Fruit fly (Drosophila melanogaster) S2 (cell line): ENCODE measurements around the gene CG9691.

Source experiments
- CG8478 ChIP-seq: fragments of >200 bp; optimal IDR thresholded peaks from 2 replicates; lab custom pipeline; 2018
- CTCF ChIP-seq, 2 experiments: fragments of >200 bp; optimal IDR thresholded peaks; 2 replicates each; lab custom pipeline; 2018

Gene CG9691

dm6 chrX:9892834-9893233 lies 8.6 kb downstream of the CG9691 start:
- TF ChIP-seq CG8478 (no peak), CTCF (optimal IDR thresholded peaks at IDR 0.05; lab: Kevin White, UChicago) (no peak)

dm6 chrX:9897599-9897998 lies 13.4 kb downstream of the CG9691 start:
- TF ChIP-seq CG8478 (no peak), CTCF (optimal IDR thresholded peaks at IDR 0.05; lab: Kevin White, UChicago) (no peak)

dm6 chrX:9899535-9900179 lies 15.4 kb downstream of the CG9691 start, which contains the start of gene CG15249:
CG15249 (minus strand) TSS chrX:9899585.
- TF ChIP-seq CG8478 (no peak), CTCF (optimal IDR thresholded peaks at IDR 0.05; lab: Kevin White, UChicago) (no peak)

DNA sequence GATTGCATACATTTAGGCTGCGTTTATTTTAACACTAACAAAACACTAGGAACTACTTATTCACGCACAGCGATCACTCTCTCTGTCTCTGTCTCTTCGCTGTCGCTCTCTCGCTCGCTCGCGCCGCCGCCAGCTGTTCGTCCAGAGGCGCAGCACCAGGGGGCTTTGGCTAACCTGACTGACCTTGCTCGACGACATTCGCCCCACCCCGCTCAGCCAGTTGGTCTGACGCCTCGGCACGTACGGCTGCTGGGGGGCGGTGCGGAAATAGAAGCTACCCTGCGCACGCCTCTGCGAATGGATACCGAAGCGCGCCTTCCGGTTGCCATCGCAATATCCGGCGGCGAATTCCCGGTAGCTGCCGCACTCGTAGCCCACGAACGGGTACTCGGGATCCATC lies 25.1 kb downstream of the CG9691 start:
- no peak for TF ChIP-seq CTCF (optimal IDR thresholded peaks at IDR 0.05; lab: Kevin White, UChicago)
- TF ChIP-seq CG8478 = no peak

DNA sequence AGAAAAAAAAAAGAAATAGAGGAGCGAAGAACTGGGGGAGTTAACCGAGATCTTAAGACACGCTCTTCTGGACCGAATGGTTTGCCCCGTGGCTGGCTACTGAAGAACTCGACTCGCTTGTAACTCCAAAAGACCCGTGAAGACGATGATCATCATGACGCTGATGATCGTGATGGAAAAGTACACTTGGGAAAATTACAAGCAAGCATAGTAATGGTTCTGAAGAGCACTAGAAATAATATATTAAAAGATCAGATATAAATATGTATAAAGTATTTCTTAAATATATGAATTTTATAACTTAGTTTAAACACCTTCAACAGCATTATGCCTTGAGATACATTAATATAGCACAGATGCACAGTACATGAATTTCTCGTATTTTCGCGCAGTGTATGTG lies 26.8 kb downstream of the CG9691 start, which contains the start of gene CG1986:
Gene CG1986, minus strand, starts transcription at position 101 of the 400 bp plus-strand sequence.
- no peak for TF ChIP-seq CTCF (optimal IDR thresholded peaks at IDR 0.05; lab: Kevin White, UChicago)
- TF ChIP-seq CG8478 = no peak

DNA sequence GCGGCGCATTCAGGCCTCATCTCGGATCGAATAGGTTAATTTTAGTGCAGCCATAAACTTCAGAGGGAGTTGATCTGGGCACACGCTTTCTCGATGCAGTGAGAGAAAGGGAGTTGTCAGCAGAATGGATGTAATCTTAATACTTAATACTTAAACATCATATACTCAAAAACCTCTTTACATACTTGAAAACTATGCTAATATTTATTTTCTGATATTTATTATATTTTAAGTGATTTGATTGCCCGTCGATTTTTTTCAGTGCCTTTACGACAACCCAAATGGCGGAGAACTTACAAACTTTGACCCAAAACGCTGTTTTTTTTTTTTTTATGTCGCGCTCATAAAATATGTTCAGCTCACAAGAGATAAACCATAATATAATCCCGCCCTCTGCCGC lies 27.5 kb downstream of the CG9691 start:
- TF ChIP-seq CG8478 = no peak
- TF ChIP-seq CTCF (optimal IDR thresholded peaks at IDR 0.05; lab: Kevin White, UChicago) = no peak

dm6 chrX:9930882-9931281 lies 46.6 kb downstream of the CG9691 start, which contains the start of gene Idgf4:
Idgf4 (minus strand) TSS chrX:9930948.
- TF ChIP-seq CG8478 (no peak), CTCF (optimal IDR thresholded peaks at IDR 0.05; lab: Kevin White, UChicago) (no peak)

- no peak for TF ChIP-seq CG8478
- TF ChIP-seq CTCF (optimal IDR thresholded peaks at IDR 0.05; lab: Kevin White, UChicago) = no peak
These were observed 48.2 kb downstream of the CG9691 start for dm6 chrX:9932296-9932892.
